Fruit fly (Drosophila melanogaster) whole organism, prepupa: ENCODE results near the gene CG15142.
A peak's percentile ranks its signal among the peaks of the same experiment; 100 is the strongest.

Experiments used
- Blimp-1 ChIP-seq: fragments of 200-800 bp; sonication (Bioruptor generic); optimal IDR thresholded peaks from 3 replicates; lab custom pipeline; 2017; ENCODE audit warnings: missing biosample characterization, missing genetic modification characterization, mild to moderate bottlenecking, moderate library complexity, missing genetic modification reagents
- CG10631 ChIP-seq: fragments of 200-800 bp; sonication (Bioruptor generic); optimal IDR thresholded peaks from 2 replicates; lab custom pipeline; 2016; ENCODE audit warnings: missing biosample characterization, missing genetic modification characterization
- CG15336 ChIP-seq: fragments of 200-800 bp; sonication (Bioruptor generic); IDR thresholded peaks from 2 replicates; pipeline ENCODE4 v1.3.6; 2022; ENCODE audit warnings: missing biosample characterization, missing genetic modification characterization
- CG1621 ChIP-seq: fragments of 200-800 bp; sonication (Bioruptor generic); optimal IDR thresholded peaks from 3 replicates; lab custom pipeline; 2018; ENCODE audit warnings: missing biosample characterization, mild to moderate bottlenecking, missing genetic modification characterization
- CG16779 ChIP-seq: fragments of 200-800 bp; sonication (Bioruptor generic); optimal IDR thresholded peaks from 3 replicates; lab custom pipeline; 2017; ENCODE audit warnings: missing biosample characterization, mild to moderate bottlenecking, missing genetic modification characterization
- CG3032 ChIP-seq: fragments of 200-800 bp; optimal IDR thresholded peaks from 2 replicates; lab custom pipeline; 2019; ENCODE audit warnings: missing biosample characterization, mild to moderate bottlenecking, missing genetic modification characterization, moderate library complexity
- CG4318 ChIP-seq: fragments of 200-800 bp; sonication (Bioruptor generic); optimal IDR thresholded peaks from 3 replicates; lab custom pipeline; 2017; ENCODE audit warnings: missing biosample characterization, mild to moderate bottlenecking, missing genetic modification characterization
- CG6163 ChIP-seq: fragments of 200-800 bp; sonication (Bioruptor generic); IDR thresholded peaks from 3 replicates; pipeline ENCODE4 v1.3.6; 2022; ENCODE audit warnings: missing biosample characterization, missing genetic modification characterization
- CG6276 ChIP-seq: fragments of 200-800 bp; sonication (Bioruptor generic); optimal IDR thresholded peaks from 2 replicates; lab custom pipeline; 2017; ENCODE audit warnings: missing biosample characterization, mild to moderate bottlenecking, missing genetic modification characterization
- CG6808 ChIP-seq: fragments of 200-800 bp; sonication (Bioruptor generic); optimal IDR thresholded peaks from 3 replicates; lab custom pipeline; 2017; ENCODE audit warnings: missing biosample characterization, missing genetic modification characterization, mild to moderate bottlenecking, moderate library complexity, missing genetic modification reagents
- CG6854 ChIP-seq: fragments of 200-800 bp; sonication (Bioruptor generic); optimal IDR thresholded peaks from 2 replicates; lab custom pipeline; 2017; ENCODE audit warnings: missing biosample characterization, mild to moderate bottlenecking, missing genetic modification characterization
- CG7368 ChIP-seq: fragments of 200-800 bp; sonication (Bioruptor generic); optimal IDR thresholded peaks from 3 replicates; lab custom pipeline; 2016; ENCODE audit warnings: missing biosample characterization, missing genetic modification characterization
- CG8119 ChIP-seq: fragments of 200-800 bp; sonication (Bioruptor generic); IDR thresholded peaks from 3 replicates; pipeline ENCODE4 v1.3.6; 2022; ENCODE audit warnings: missing biosample characterization, missing genetic modification characterization
- CG9139 ChIP-seq: fragments of 200-800 bp; sonication (Bioruptor generic); optimal IDR thresholded peaks from 3 replicates; lab custom pipeline; 2017; ENCODE audit warnings: missing biosample characterization, mild to moderate bottlenecking, missing genetic modification characterization
- Eip78C ChIP-seq: fragments of 200-800 bp; sonication (Bioruptor generic); peaks from one replicate; lab custom pipeline; 2016; ENCODE audit warnings: missing biosample characterization, missing genetic modification characterization
- Eip93F ChIP-seq: fragments of 200-800 bp; sonication (Bioruptor generic); optimal IDR thresholded peaks from 2 replicates; lab custom pipeline; 2016; ENCODE audit warnings: missing biosample characterization, mild to moderate bottlenecking, missing genetic modification characterization
- Ets96B ChIP-seq: fragments of 200-800 bp; optimal IDR thresholded peaks from 2 replicates; lab custom pipeline; 2019; ENCODE audit warnings: missing biosample characterization, mild to moderate bottlenecking, missing genetic modification characterization, moderate library complexity
- Gug ChIP-seq: fragments of 200-800 bp; sonication (Bioruptor generic); IDR thresholded peaks from 2 replicates; pipeline ENCODE4 v1.3.6; 2022; ENCODE audit warnings: missing biosample characterization, missing genetic modification characterization
- Hr38 ChIP-seq: sonication (Bioruptor generic); optimal IDR thresholded peaks from 2 replicates; lab custom pipeline; 2016; ENCODE audit warnings: missing biosample characterization, missing genetic modification characterization
- Hr4 ChIP-seq: fragments of 200-800 bp; sonication (Bioruptor generic); optimal IDR thresholded peaks from 3 replicates; lab custom pipeline; 2016; ENCODE audit warnings: missing biosample characterization, missing genetic modification characterization
- Lpt ChIP-seq: fragments of 200-800 bp; sonication (Bioruptor generic); optimal IDR thresholded peaks from 3 replicates; lab custom pipeline; 2016; ENCODE audit warnings: missing biosample characterization, missing genetic modification characterization
- Met ChIP-seq: fragments of 200-800 bp; sonication (Bioruptor generic); optimal IDR thresholded peaks from 3 replicates; lab custom pipeline; 2016; ENCODE audit warnings: missing biosample characterization, missing genetic modification characterization
- Sox14 ChIP-seq: fragments of 200-800 bp; sonication (Bioruptor generic); optimal IDR thresholded peaks from 3 replicates; lab custom pipeline; 2016; ENCODE audit warnings: missing biosample characterization, missing genetic modification characterization
- Sox15 ChIP-seq: fragments of 200-800 bp; sonication (Bioruptor generic); optimal IDR thresholded peaks from 3 replicates; lab custom pipeline; 2016; ENCODE audit warnings: missing biosample characterization, missing genetic modification characterization
- achi ChIP-seq: fragments of 200-800 bp; sonication (Bioruptor generic); optimal IDR thresholded peaks from 3 replicates; lab custom pipeline; 2016; ENCODE audit warnings: missing biosample characterization, missing genetic modification characterization
- acj6 ChIP-seq: fragments of 200-800 bp; sonication (Bioruptor generic); optimal IDR thresholded peaks from 3 replicates; lab custom pipeline; 2016; ENCODE audit warnings: missing biosample characterization, missing genetic modification characterization
- dac ChIP-seq: fragments of 200-800 bp; sonication (Bioruptor generic); optimal IDR thresholded peaks from 2 replicates; lab custom pipeline; 2017; ENCODE audit warnings: missing biosample characterization, mild to moderate bottlenecking, missing genetic modification characterization
- dsx ChIP-seq: fragments of 200-800 bp; optimal IDR thresholded peaks from 3 replicates; lab custom pipeline; 2019; ENCODE audit warnings: missing biosample characterization, mild to moderate bottlenecking, missing genetic modification characterization, moderate library complexity; ENCODE audit not compliant: poor library complexity, severe bottlenecking
- esn ChIP-seq: fragments of 200-800 bp; sonication (Bioruptor generic); optimal IDR thresholded peaks from 2 replicates; lab custom pipeline; 2016; ENCODE audit warnings: missing biosample characterization, mild to moderate bottlenecking, missing genetic modification characterization, moderate library complexity
- fkh ChIP-seq: fragments of 200-800 bp; sonication (Bioruptor generic); optimal IDR thresholded peaks from 3 replicates; lab custom pipeline; 2017; ENCODE audit warnings: missing biosample characterization, mild to moderate bottlenecking, missing genetic modification characterization, moderate library complexity
- net ChIP-seq: fragments of 200-800 bp; sonication (Bioruptor generic); optimal IDR thresholded peaks from 3 replicates; lab custom pipeline; 2016; ENCODE audit warnings: missing biosample characterization, missing genetic modification characterization
- pdm3 ChIP-seq: fragments of 200-800 bp; sonication (Bioruptor generic); optimal IDR thresholded peaks from 3 replicates; lab custom pipeline; 2016; ENCODE audit warnings: missing biosample characterization, missing genetic modification characterization
- salr ChIP-seq, 2 experiments: fragments of 200-800 bp; sonication (Bioruptor generic); optimal IDR thresholded peaks; 3 replicates each; lab custom pipeline; 2016 to 2018; ENCODE audit warnings: missing biosample characterization in 2 of 2, missing genetic modification characterization in 2 of 2, mild to moderate bottlenecking in 1 of 2
- spab ChIP-seq: fragments of 200-800 bp; sonication (Bioruptor generic); optimal IDR thresholded peaks from 2 replicates; lab custom pipeline; 2017; ENCODE audit warnings: missing biosample characterization, mild to moderate bottlenecking, missing genetic modification characterization, missing genetic modification reagents
- svp ChIP-seq: fragments of 200-800 bp; sonication (Bioruptor generic); peaks from one replicate; lab custom pipeline; 2016; ENCODE audit warnings: missing biosample characterization, missing genetic modification characterization
- vri ChIP-seq: fragments of 200-800 bp; sonication (Bioruptor generic); optimal IDR thresholded peaks from 3 replicates; lab custom pipeline; 2016; ENCODE audit warnings: missing biosample characterization, mild to moderate bottlenecking, missing genetic modification characterization

CG15142 gene

DNA sequence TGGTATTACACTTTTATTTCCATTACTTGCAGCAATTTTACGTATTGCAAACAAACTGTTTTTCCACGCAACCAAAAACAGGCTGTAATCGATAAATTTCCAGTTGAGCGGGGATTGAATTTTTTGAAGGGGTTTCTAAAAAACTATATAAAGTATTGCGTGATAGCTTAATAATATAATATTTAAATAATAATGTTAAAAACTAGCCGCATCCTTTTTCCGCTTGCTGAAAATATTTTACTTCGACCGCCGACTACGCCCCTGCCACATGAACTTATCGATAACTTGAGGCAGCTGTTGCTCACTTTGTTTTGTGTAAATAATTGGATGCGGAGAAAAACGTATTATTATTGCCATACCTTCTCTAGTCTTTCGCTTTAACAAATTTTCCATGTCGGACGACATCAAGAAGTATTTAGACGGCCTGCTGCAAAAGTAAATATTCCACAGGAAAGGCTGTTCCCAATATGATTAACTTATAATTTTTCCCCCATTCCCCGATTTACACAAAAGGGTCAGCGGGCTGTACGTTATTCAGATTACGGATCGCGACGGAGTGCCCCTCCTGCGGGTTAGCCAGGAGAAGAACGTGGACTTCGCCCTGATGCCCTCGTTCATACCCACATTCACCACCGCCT, 17.6 kb downstream of the CG15142 start, which contains the start of the genes fws and Lamtor3 (continued):
- TF ChIP-seq Sox15 (GFP tag; lab: Kevin White, UChicago), result peak; percentile 99
- peak; percentile 94 for TF ChIP-seq CG9139
- TF ChIP-seq CG6854 (GFP tag; lab: Kevin White, UChicago), result peak; percentile 96
- peak; percentile 97 for TF ChIP-seq spab (GFP tag; lab: Kevin White, UChicago)
- peak; percentile 99 for TF ChIP-seq achi (GFP tag; lab: Kevin White, UChicago)
- peak; percentile 97 for TF ChIP-seq pdm3 (GFP tag; lab: Kevin White, UChicago)
- TF ChIP-seq CG3032 (tag; lab: Kevin White, UChicago), result peak; percentile 99
- peak; percentile 95 for TF ChIP-seq fkh (GFP tag; lab: Kevin White, UChicago)
- TF ChIP-seq Gug (GFP tag; lab: Robert Waterston, UW), result peak; percentile 99
- peak; percentile 99 for TF ChIP-seq CG4318 (GFP tag; lab: Kevin White, UChicago)
- peak; percentile 100 for TF ChIP-seq CG10631 (GFP tag; lab: Kevin White, UChicago)
- peak; percentile 99 for TF ChIP-seq acj6 (GFP tag; lab: Kevin White, UChicago)
- peak; percentile 98 for TF ChIP-seq Hr4 (GFP tag; lab: Kevin White, UChicago)
- peak; percentile 99 for TF ChIP-seq Lpt (GFP tag; lab: Kevin White, UChicago)
- peak; percentile 95 for TF ChIP-seq CG16779 (tag; lab: Kevin White, UChicago)
- TF ChIP-seq CG6163 (GFP tag; lab: Robert Waterston, UW), result peak; percentile 100
- peak; percentile 94 for TF ChIP-seq Blimp-1 (GFP tag; lab: Kevin White, UChicago)
- TF ChIP-seq dac (GFP tag; lab: Kevin White, UChicago), result peak; percentile 99

- TF ChIP-seq Gug (GFP tag; lab: Robert Waterston, UW) (no peak), svp (GFP tag; lab: Kevin White, UChicago) (peak; percentile 19), esn (GFP tag; lab: Kevin White, UChicago) (peak; percentile 36), dsx (GFP tag; lab: Kevin White, UChicago) (peak; percentile 10), Met (GFP tag; lab: Kevin White, UChicago) (no peak), Eip78C (peak; percentile 74), Sox14 (GFP tag; lab: Kevin White, UChicago) (peak; percentile 2), salr (GFP tag; optimal IDR thresholded peaks at IDR 0.05; lab: Kevin White, UChicago) (no peak), CG7368 (GFP tag; lab: Kevin White, UChicago) (no peak)
- TF ChIP-seq, all 60 proteins: peak for 5
These were observed 20.9 kb downstream of the CG15142 start, which contains the start of gene cass for dm6 chr2L:17477710-17478109. cass (minus strand) TSS chr2L:17477888.

DNA sequence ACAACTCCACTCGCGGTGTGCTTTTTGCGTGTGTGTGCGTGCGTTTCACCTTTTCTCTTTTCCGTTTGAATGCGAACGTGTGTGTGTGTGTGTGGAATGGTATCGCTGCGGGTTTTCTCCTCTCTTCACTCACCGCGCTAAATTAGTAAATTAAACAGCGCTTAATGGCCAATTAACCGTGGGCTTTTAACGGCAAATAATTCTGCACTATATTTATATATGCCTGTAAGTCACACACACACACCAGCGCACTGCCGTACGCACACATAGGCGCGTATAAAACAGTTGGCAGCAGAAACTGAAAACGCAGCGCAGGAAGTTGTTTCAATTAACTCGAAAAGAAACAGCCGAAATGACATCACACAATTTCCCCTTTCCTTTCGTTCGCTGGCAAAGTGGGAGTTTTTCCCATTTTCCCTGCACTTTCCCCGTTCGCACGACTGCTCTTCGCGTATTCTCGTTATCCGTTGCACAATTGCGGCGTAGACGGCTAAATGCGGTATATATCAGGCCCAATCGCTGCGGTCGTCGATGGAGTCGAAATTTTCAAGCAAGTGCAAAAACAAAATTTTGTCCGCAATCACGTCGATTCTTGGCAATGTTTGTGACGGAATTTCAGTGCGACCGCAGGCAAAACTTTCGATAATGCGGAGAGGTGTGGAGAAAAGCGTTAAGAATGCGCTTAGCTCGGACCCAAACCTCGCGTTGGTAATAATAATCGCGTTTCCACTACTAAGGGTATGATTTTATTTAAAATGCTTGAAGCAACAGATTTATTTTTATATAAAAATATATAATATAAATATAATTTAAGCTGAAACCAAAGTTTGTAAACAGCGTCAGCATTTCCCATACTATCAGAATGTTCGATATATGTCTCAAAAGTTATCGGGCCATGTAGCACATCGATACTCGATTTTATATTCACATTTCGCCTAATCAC, 25.8 kb downstream of the CG15142 start, which contains the start of gene BicD:
Gene BicD (minus strand): TSS at position 634 of the 943 bp plus-strand sequence.
- TF ChIP-seq vri, result peak; percentile 44
- TF ChIP-seq Eip78C, result peak; percentile 69
- TF ChIP-seq fkh (GFP tag; lab: Kevin White, UChicago), result peak; percentile 31
- TF ChIP-seq CG10631 (GFP tag; lab: Kevin White, UChicago), result no peak
- TF ChIP-seq CG8119, result peak; percentile 50; the same call in 2 of the 3 replicates
- TF ChIP-seq CG6808 (GFP tag; lab: Kevin White, UChicago), result no peak
- no peak for TF ChIP-seq CG9139
- TF ChIP-seq CG6854 (GFP tag; lab: Kevin White, UChicago), result peak; percentile 50
- no peak for TF ChIP-seq Hr38 (GFP tag; lab: Kevin White, UChicago)
- TF ChIP-seq CG1621, result peak; percentile 13
- no peak for TF ChIP-seq Sox14 (GFP tag; lab: Kevin White, UChicago)
- TF ChIP-seq CG6163 (GFP tag; lab: Robert Waterston, UW), result no peak
- peak; percentile 12 for TF ChIP-seq Ets96B (tag; lab: Kevin White, UChicago)
- no peak for TF ChIP-seq dac (GFP tag; lab: Kevin White, UChicago)
- peak; percentile 15 for TF ChIP-seq Eip93F
- TF ChIP-seq dsx (GFP tag; lab: Kevin White, UChicago), result peak; percentile 12
- peak; percentile 56 for TF ChIP-seq svp (GFP tag; lab: Kevin White, UChicago)
- TF ChIP-seq CG15336 (GFP tag; lab: Robert Waterston, UW), result no peak; the same call in 1 of the 2 replicates
- no peak for TF ChIP-seq CG6276 (GFP tag; lab: Kevin White, UChicago)
- no peak for TF ChIP-seq net (GFP tag; lab: Kevin White, UChicago)
- peak; percentile 9 for TF ChIP-seq esn (GFP tag; lab: Kevin White, UChicago)
- peak; percentile 4 for TF ChIP-seq Blimp-1 (GFP tag; lab: Kevin White, UChicago)
- TF ChIP-seq, all 60 proteins: peak for 12
